Worm (Caenorhabditis elegans): ENCODE results near the gene R07A4.2.

R07A4.2 gene

DNA sequence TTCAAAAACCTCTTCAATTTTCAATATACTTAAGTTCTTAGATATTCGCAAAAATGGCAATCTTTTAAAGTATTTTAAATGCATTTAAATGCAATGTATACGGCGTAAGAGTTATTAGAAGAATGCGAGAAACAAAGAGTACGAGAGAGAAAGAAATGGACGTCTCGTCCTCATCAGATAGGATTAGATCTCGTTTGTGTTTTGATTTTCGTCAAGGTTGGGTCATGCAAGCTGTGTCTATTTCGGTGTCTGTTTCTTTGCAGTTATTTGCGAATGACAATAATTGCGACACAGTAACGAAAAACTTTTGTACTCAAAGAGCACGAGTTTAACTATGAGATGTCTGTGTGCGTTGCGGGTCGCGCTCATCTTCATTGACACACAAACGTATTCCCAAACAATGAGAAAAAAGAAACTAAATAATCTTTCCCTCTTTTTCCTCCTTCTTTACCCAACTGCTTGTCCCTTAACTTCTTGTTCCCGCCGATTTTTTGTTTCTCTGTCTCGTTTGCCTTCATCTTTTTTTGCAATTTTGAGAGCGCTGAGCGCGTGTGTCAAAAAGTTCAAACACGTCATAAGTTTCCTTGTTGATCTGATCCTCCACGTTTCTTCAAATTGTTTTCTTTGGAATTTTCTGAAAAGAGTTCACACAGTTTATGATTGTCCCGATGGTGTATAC is 20.8 kb upstream of the R07A4.2 start:
- TF ChIP-seq elt-1 (tag; optimal IDR thresholded peaks at IDR 0.05) (peak; percentile 62), nhr-28 (tag; optimal IDR thresholded peaks at IDR 0.05) (no peak), hmg-11 (tag; optimal IDR thresholded peaks at IDR 0.05) (no peak), nhr-23 (tag; optimal IDR thresholded peaks at IDR 0.05) (peak; percentile 32), ceh-82 (tag; optimal IDR thresholded peaks at IDR 0.05) (no peak), nhr-76 (tag; optimal IDR thresholded peaks at IDR 0.05) (no peak), nhr-43 (tag; optimal IDR thresholded peaks at IDR 0.05; ENCODE audit: poor library complexity, severe bottlenecking) (no peak), pha-4 (tag; optimal IDR thresholded peaks at IDR 0.05) (peak; percentile 92), fkh-10 (GFP tag; optimal IDR thresholded peaks at IDR 0.05) (no peak), ama-1 (optimal IDR thresholded peaks at IDR 0.05) (no peak), nhr-25 (tag; optimal IDR thresholded peaks at IDR 0.05) (no peak), elt-2 (tag; optimal IDR thresholded peaks at IDR 0.05) (no peak), mdl-1 (tag; optimal IDR thresholded peaks at IDR 0.05) (no peak)

DNA sequence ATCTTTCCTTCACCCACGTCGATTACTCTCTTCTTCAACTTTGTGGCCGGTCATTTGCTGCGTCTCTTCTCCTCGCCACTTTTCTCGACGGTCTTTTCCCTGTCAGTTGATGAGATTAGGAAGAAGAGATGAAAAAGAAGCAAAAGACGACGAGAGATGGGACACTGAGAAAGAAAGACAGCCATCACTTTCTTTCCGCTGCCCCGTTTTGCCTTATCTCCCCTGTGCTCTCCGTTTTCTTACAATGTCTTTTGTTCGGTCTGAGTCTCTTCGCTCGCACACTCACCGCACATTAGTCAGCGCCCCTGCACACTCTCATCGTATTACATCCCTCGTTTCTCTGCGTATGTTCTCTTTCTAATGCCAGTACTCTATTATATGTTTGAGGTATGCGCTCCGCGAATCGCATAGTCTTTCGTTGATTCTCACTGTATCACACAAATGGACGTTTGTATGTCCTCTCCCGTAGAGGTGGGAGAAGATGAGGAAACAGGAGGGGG is 19.9 kb upstream of the R07A4.2 start:
- TF ChIP-seq nhr-11 (tag; optimal IDR thresholded peaks at IDR 0.05) (peak; percentile 89), R02D3.7 (tag; optimal IDR thresholded peaks at IDR 0.05) (peak; percentile 77), nhr-76 (tag; optimal IDR thresholded peaks at IDR 0.05) (peak; percentile 69), nhr-43 (tag; optimal IDR thresholded peaks at IDR 0.05; ENCODE audit: poor library complexity, severe bottlenecking) (peak; percentile 85), nhr-28 (tag; optimal IDR thresholded peaks at IDR 0.05) (no peak), pha-4 (tag; optimal IDR thresholded peaks at IDR 0.05) (peak; percentile 98), sea-2 (GFP tag; optimal IDR thresholded peaks at IDR 0.05) (peak; percentile 38), lsy-12 (tag; optimal IDR thresholded peaks at IDR 0.05) (peak; percentile 85), tbx-2 (tag; optimal IDR thresholded peaks at IDR 0.05) (peak; percentile 94), ztf-4 (tag; optimal IDR thresholded peaks at IDR 0.05) (peak; percentile 35), mml-1 (tag; optimal IDR thresholded peaks at IDR 0.05) (no peak), unc-62 (GFP tag; optimal IDR thresholded peaks at IDR 0.05) (peak; percentile 99), egl-5 (tag; optimal IDR thresholded peaks at IDR 0.05) (peak; percentile 97), skn-1 (tag; optimal IDR thresholded peaks at IDR 0.05) (peak; percentile 87), fkh-2 (tag; optimal IDR thresholded peaks at IDR 0.05) (no peak), elt-3 (tag; optimal IDR thresholded peaks at IDR 0.05) (peak in 2 of 3 experiments; percentile 68 to 85), ceh-82 (tag; optimal IDR thresholded peaks at IDR 0.05) (peak; percentile 76), ceh-9 (tag; optimal IDR thresholded peaks at IDR 0.05) (peak; percentile 39), ama-1 (optimal IDR thresholded peaks at IDR 0.05) (peak; percentile 43), fkh-10 (GFP tag; optimal IDR thresholded peaks at IDR 0.05) (peak; percentile 99), snpc-4 (tag; optimal IDR thresholded peaks at IDR 0.05) (peak; percentile 74), lin-15B (tag; optimal IDR thresholded peaks at IDR 0.05) (peak; percentile 56), nhr-23 (tag; optimal IDR thresholded peaks at IDR 0.05) (peak; percentile 96), ceh-28 (tag; optimal IDR thresholded peaks at IDR 0.05) (peak; percentile 90), nfya-1 (tag; optimal IDR thresholded peaks at IDR 0.05; ENCODE audit: insufficient read depth) (peak; percentile 97), nhr-77 (tag; optimal IDR thresholded peaks at IDR 0.05) (peak; percentile 88), ceh-16 (tag; optimal IDR thresholded peaks at IDR 0.05) (peak; percentile 59), eor-1 (tag; optimal IDR thresholded peaks at IDR 0.05) (peak in 1 of 2 experiments; percentile 54), ztf-11 (tag; optimal IDR thresholded peaks at IDR 0.05) (no peak), jun-1 (tag; optimal IDR thresholded peaks at IDR 0.05) (peak; percentile 97), egl-27 (tag; optimal IDR thresholded peaks at IDR 0.05) (peak; percentile 92), daf-12 (tag; optimal IDR thresholded peaks at IDR 0.05) (peak; percentile 74), ZK546.5 (tag; optimal IDR thresholded peaks at IDR 0.05) (no peak), unc-39 (tag; optimal IDR thresholded peaks at IDR 0.05) (peak; percentile 59), nhr-12 (tag; optimal IDR thresholded peaks at IDR 0.05) (no peak), zag-1 (tag; optimal IDR thresholded peaks at IDR 0.05) (peak; percentile 92), lin-39 (tag; optimal IDR thresholded peaks at IDR 0.05) (peak; percentile 97), mdl-1 (tag; optimal IDR thresholded peaks at IDR 0.05) (peak; percentile 91), pqm-1 (tag; optimal IDR thresholded peaks at IDR 0.05) (peak; percentile 92), aly-2 (tag; optimal IDR thresholded peaks at IDR 0.05) (no peak), elt-2 (tag; optimal IDR thresholded peaks at IDR 0.05) (peak; percentile 95), hmg-11 (tag; optimal IDR thresholded peaks at IDR 0.05) (peak; percentile 98), elt-1 (tag; optimal IDR thresholded peaks at IDR 0.05) (peak; percentile 95), fos-1 (tag; optimal IDR thresholded peaks at IDR 0.05) (peak; percentile 74), nhr-25 (tag; optimal IDR thresholded peaks at IDR 0.05) (peak; percentile 95), nhr-67 (tag; optimal IDR thresholded peaks at IDR 0.05) (no peak), nhr-237 (tag; optimal IDR thresholded peaks at IDR 0.05) (no peak)

Measured in whole organism, L3 larva.